Fruit fly (Drosophila melanogaster): ENCODE measurements around the gene Ubi-p63E.

Ubi-p63E gene

DNA sequence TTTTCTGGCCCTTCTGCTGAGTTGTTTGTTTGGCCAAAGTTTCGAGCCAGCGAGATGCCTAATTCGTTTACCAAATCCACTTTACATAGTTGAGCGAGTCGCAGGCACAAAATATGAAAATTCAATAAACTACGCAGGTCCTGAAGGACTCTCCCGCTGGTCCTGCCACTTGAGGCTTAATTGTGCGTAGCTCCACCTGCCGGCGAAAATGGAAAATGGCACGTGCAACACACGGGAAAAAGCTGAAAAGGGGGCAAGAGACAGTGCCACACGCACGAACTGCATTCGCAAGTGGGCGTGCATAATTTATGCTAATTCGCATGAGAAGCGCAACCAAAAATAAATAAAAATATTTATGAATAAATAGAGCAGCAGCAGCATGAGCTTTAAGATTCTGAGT lies 17.1 kb downstream of the Ubi-p63E start:
- no peak for TF ChIP-seq CG14711 (tag; optimal IDR thresholded peaks at IDR 0.05)
- no peak for TF ChIP-seq kay (GFP tag; ENCODE audit: borderline replicate concordance)
- TF ChIP-seq CG33017 (tag; optimal IDR thresholded peaks at IDR 0.05): no peak
- TF ChIP-seq Hr96 (GFP tag; optimal IDR thresholded peaks at IDR 0.05): no peak
- no peak for TF ChIP-seq cnc (optimal IDR thresholded peaks at IDR 0.05)
- no peak for TF ChIP-seq CG1620 (GFP tag; optimal IDR thresholded peaks at IDR 0.05)
- no peak for TF ChIP-seq toe (GFP tag; optimal IDR thresholded peaks at IDR 0.05)
- TF ChIP-seq CG12768 (GFP tag; optimal IDR thresholded peaks at IDR 0.05): no peak
- no peak for TF ChIP-seq Mnt (GFP tag; optimal IDR thresholded peaks at IDR 0.05)

DNA sequence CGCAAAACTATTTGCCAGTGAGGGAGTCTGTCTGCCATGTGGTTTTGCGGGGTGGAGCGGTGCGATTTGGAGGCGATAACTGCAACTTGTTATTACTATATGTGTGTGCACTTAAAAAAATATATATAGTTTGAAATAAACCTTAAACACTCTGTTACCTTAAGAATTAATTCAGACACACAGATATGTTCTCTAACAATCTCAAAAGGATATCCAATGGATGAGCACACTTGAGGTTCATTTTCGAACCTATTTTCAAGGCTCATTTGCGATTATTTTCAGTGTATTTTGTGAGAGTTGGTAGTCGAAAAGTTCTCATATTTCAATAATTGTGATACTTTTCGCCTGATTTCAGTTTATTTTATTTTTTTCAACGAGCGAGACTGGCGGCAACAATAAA lies 20.9 kb downstream of the Ubi-p63E start:
- TF ChIP-seq CG7101 (tag; optimal IDR thresholded peaks at IDR 0.05) (no peak), pad (GFP tag; optimal IDR thresholded peaks at IDR 0.05) (no peak), toe (GFP tag; optimal IDR thresholded peaks at IDR 0.05) (no peak)

- no peak for TF ChIP-seq CG12768 (GFP tag; optimal IDR thresholded peaks at IDR 0.05)
- TF ChIP-seq CG5204 (GFP tag; optimal IDR thresholded peaks at IDR 0.05): no peak
- TF ChIP-seq tj (GFP tag; optimal IDR thresholded peaks at IDR 0.05): no peak
- no peak for TF ChIP-seq Mnt (GFP tag; optimal IDR thresholded peaks at IDR 0.05)
- TF ChIP-seq cnc (optimal IDR thresholded peaks at IDR 0.05): no peak
- TF ChIP-seq Clk (GFP tag; optimal IDR thresholded peaks at IDR 0.05): no peak
- TF ChIP-seq kay (GFP tag; ENCODE audit: borderline replicate concordance): no peak
- TF ChIP-seq CG1620 (GFP tag; optimal IDR thresholded peaks at IDR 0.05): no peak
- TF ChIP-seq CG7101 (tag; optimal IDR thresholded peaks at IDR 0.05): no peak
- no peak for TF ChIP-seq CG33017 (tag; optimal IDR thresholded peaks at IDR 0.05)
- TF ChIP-seq bab1 (GFP tag; optimal IDR thresholded peaks at IDR 0.05): no peak
- TF ChIP-seq Crg-1 (GFP tag; optimal IDR thresholded peaks at IDR 0.05): no peak
- TF ChIP-seq ovo (GFP tag; optimal IDR thresholded peaks at IDR 0.05): no peak
- TF ChIP-seq CG11617 (GFP tag; optimal IDR thresholded peaks at IDR 0.05): no peak
These were observed 24.2 kb downstream of the Ubi-p63E start for dm6 chr3L:3878734-3879310.

- no peak for TF ChIP-seq CG7045 (GFP tag; optimal IDR thresholded peaks at IDR 0.05)
These were observed 26.1 kb downstream of the Ubi-p63E start for dm6 chr3L:3876861-3877260.

DNA sequence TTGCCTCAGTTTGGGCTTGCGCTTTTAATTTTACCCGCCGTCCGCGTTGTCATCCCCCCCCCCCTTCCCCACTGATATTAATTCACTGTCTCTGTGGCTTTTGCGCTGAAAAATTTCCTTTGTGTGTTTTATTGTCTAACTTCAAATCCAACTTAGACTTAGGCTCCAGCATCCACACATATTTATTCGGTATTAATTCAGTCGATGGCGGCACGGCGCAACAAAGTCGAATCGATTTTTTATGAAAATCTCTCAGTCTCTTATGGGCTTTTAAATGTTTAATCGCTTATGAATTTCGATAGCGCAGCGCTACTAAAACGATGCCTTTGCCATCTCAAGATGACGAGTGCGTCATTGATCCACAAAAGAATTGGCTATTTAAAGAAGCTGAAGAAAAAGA lies 27.0 kb downstream of the Ubi-p63E start:
- TF ChIP-seq CG14711 (tag; optimal IDR thresholded peaks at IDR 0.05) (no peak), toe (GFP tag; optimal IDR thresholded peaks at IDR 0.05) (no peak), bab1 (GFP tag; optimal IDR thresholded peaks at IDR 0.05) (no peak), kay (GFP tag; ENCODE audit: borderline replicate concordance) (peak; percentile 19), Mnt (GFP tag; optimal IDR thresholded peaks at IDR 0.05) (no peak)

dm6 chr3L:3875004-3875403 lies 28.0 kb downstream of the Ubi-p63E start:
- TF ChIP-seq pad (GFP tag; optimal IDR thresholded peaks at IDR 0.05): no peak
- TF ChIP-seq CG33017 (tag; optimal IDR thresholded peaks at IDR 0.05): no peak
- no peak for TF ChIP-seq toe (GFP tag; optimal IDR thresholded peaks at IDR 0.05)
- no peak for TF ChIP-seq Hr96 (GFP tag; optimal IDR thresholded peaks at IDR 0.05)

- no peak for TF ChIP-seq kay (GFP tag; ENCODE audit: borderline replicate concordance)
- no peak for TF ChIP-seq CG7045 (GFP tag; optimal IDR thresholded peaks at IDR 0.05)
- TF ChIP-seq CG1620 (GFP tag; optimal IDR thresholded peaks at IDR 0.05): no peak
- no peak for TF ChIP-seq pad (GFP tag; optimal IDR thresholded peaks at IDR 0.05)
- no peak for TF ChIP-seq CG12768 (GFP tag; optimal IDR thresholded peaks at IDR 0.05)
- no peak for TF ChIP-seq Crg-1 (GFP tag; optimal IDR thresholded peaks at IDR 0.05)
- TF ChIP-seq ovo (GFP tag; optimal IDR thresholded peaks at IDR 0.05): no peak
- TF ChIP-seq toe (GFP tag; optimal IDR thresholded peaks at IDR 0.05): no peak
- TF ChIP-seq cic (GFP tag; optimal IDR thresholded peaks at IDR 0.05): no peak
- no peak for TF ChIP-seq CG7101 (tag; optimal IDR thresholded peaks at IDR 0.05)
- TF ChIP-seq Hr96 (GFP tag; optimal IDR thresholded peaks at IDR 0.05): no peak
- no peak for TF ChIP-seq CG33017 (tag; optimal IDR thresholded peaks at IDR 0.05)
- TF ChIP-seq Mnt (GFP tag; optimal IDR thresholded peaks at IDR 0.05): no peak
- no peak for TF ChIP-seq bab1 (GFP tag; optimal IDR thresholded peaks at IDR 0.05)
- TF ChIP-seq cnc (optimal IDR thresholded peaks at IDR 0.05): no peak
- TF ChIP-seq tj (GFP tag; optimal IDR thresholded peaks at IDR 0.05): no peak
- no peak for TF ChIP-seq CG5204 (GFP tag; optimal IDR thresholded peaks at IDR 0.05)
These were observed 29.9 kb downstream of the Ubi-p63E start for dm6 chr3L:3873094-3873493.

DNA sequence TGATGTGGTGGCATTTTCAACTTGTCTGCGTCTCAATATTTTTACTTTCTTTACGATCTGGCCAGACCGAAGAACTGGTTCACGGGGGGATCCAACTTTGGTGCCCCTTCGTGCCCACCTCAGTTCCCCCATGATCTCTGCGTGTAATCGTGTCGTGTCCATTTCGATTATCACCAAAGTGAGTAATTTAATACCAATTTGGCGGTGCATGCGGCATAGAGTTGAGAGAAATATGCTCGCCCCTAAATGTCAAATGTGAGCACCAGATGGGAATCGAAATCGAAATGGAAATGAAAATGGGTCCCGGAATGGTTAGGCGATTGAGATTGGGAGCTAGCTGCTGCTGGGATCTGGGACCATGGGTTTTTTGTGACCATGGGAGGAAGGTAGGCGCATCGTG lies 31.7 kb downstream of the Ubi-p63E start:
- TF ChIP-seq bab1 (GFP tag; optimal IDR thresholded peaks at IDR 0.05): no peak
- no peak for TF ChIP-seq Hr96 (GFP tag; optimal IDR thresholded peaks at IDR 0.05)
- no peak for TF ChIP-seq CG7045 (GFP tag; optimal IDR thresholded peaks at IDR 0.05)
- TF ChIP-seq CG12768 (GFP tag; optimal IDR thresholded peaks at IDR 0.05): no peak
- TF ChIP-seq CG11617 (GFP tag; optimal IDR thresholded peaks at IDR 0.05): no peak
- TF ChIP-seq ovo (GFP tag; optimal IDR thresholded peaks at IDR 0.05): no peak
- no peak for TF ChIP-seq CG7101 (tag; optimal IDR thresholded peaks at IDR 0.05)
